Fruit fly (Drosophila melanogaster): ENCODE results near the gene I-t.

The I-t gene

DNA sequence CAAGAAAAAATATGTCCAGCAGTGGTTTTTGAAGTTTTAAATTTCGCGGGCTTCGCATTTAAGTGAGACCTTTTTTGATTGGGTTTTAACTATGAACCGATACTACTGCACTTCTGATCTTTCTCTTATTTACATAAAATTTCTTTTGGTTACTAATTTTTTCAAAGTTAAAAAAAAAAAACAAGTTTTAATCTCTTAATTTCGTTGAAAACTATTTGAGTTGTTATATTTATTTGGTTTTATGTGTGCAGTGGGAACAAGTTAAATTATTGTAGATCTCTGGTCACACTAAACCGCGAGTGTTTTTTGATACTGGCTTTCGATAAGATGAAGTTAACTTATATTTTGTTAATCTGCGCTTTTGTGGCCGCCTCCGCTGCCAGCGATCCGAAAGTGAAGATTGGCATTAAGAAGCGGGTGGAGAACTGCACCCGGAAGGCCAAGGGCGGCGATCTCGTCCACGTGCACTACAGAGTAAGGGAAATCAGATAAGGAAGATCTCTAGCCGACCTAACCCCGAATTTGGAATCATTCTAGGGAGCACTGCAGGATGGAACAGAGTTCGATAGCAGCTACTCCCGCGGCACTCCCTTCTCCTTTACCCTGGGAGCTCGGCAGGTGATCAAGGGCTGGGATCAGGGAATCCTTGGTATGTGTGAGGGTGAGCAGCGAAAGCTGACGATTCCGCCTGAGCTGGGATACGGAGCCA is 29.7 kb upstream of the I-t start, which contains the start of gene CG14715 (continued):
- TF ChIP-seq CG12236 (GFP tag; optimal IDR thresholded peaks at IDR 0.05) (peak; percentile 9), CG7963 (GFP tag; IDR thresholded peaks at IDR 0.05; ENCODE audit: partially characterized antibody) (no peak), hbn (GFP tag; IDR thresholded peaks at IDR 0.05; ENCODE audit: partially characterized antibody) (peak; percentile 37; the same call in 1 of the 2 replicates), kni (GFP tag; optimal IDR thresholded peaks at IDR 0.05) (no peak), Mad (GFP tag; optimal IDR thresholded peaks at IDR 0.05) (no peak), CG2202 (tag; optimal IDR thresholded peaks at IDR 0.05) (no peak), fd96Cb (tag; optimal IDR thresholded peaks at IDR 0.05) (no peak), cato (GFP tag; optimal IDR thresholded peaks at IDR 0.05; ENCODE audit: borderline replicate concordance) (peak; percentile 52), Dp (GFP tag; optimal IDR thresholded peaks at IDR 0.05) (peak; percentile 89), CG10366 (GFP tag; IDR thresholded peaks at IDR 0.05) (no peak), lbe (GFP tag; optimal IDR thresholded peaks at IDR 0.05) (no peak), zfh1 (GFP tag; IDR thresholded peaks at IDR 0.05) (no peak), Side (GFP tag; optimal IDR thresholded peaks at IDR 0.05) (peak; percentile 39), pum (GFP tag; optimal IDR thresholded peaks at IDR 0.05) (peak; percentile 37), CG11247 (GFP tag; IDR thresholded peaks at IDR 0.05) (no peak), CG11456 (GFP tag; IDR thresholded peaks at IDR 0.05) (no peak), dimm (GFP tag; IDR thresholded peaks at IDR 0.05) (no peak), trem (tag; optimal IDR thresholded peaks at IDR 0.05) (peak; percentile 65), CG13894 (tag; optimal IDR thresholded peaks at IDR 0.05) (peak; percentile 4), D19A (tag; optimal IDR thresholded peaks at IDR 0.05) (no peak), CG9932 (GFP tag; IDR thresholded peaks at IDR 0.05) (peak; percentile 40; the same call in 1 of the 2 replicates), Deaf1 (tag; optimal IDR thresholded peaks at IDR 0.05) (no peak), CG3407 (GFP tag; optimal IDR thresholded peaks at IDR 0.05) (no peak), CG10462 (GFP tag; optimal IDR thresholded peaks at IDR 0.05) (no peak), CG18764 (GFP tag; optimal IDR thresholded peaks at IDR 0.05) (peak; percentile 8), gfzf (GFP tag; optimal IDR thresholded peaks at IDR 0.05) (peak; percentile 85), psq (GFP tag; optimal IDR thresholded peaks at IDR 0.05) (no peak), CG16815 (GFP tag; optimal IDR thresholded peaks at IDR 0.05) (no peak), Sox100B (GFP tag; optimal IDR thresholded peaks at IDR 0.05) (no peak), CG7786 (GFP tag; optimal IDR thresholded peaks at IDR 0.05) (peak; percentile 1), Blimp-1 (GFP tag; optimal IDR thresholded peaks at IDR 0.05) (peak; percentile 37), nmo (GFP tag; optimal IDR thresholded peaks at IDR 0.05) (peak; percentile 74), btn (GFP tag; optimal IDR thresholded peaks at IDR 0.05) (no peak), Atf-2 (GFP tag; optimal IDR thresholded peaks at IDR 0.05) (no peak), insv (GFP tag; optimal IDR thresholded peaks at IDR 0.05) (no peak), ind (GFP tag; optimal IDR thresholded peaks at IDR 0.05) (peak; percentile 44), Ptx1 (GFP tag; IDR thresholded peaks at IDR 0.05) (peak; percentile 75), CG2116 (GFP tag; optimal IDR thresholded peaks at IDR 0.05) (peak; percentile 73), CG9215 (GFP tag; IDR thresholded peaks at IDR 0.05) (no peak), Spps (tag; optimal IDR thresholded peaks at IDR 0.05) (no peak), disco-r (GFP tag; optimal IDR thresholded peaks at IDR 0.05) (no peak), CG3995 (GFP tag; optimal IDR thresholded peaks at IDR 0.05) (peak; percentile 60), abd-A (tag; optimal IDR thresholded peaks at IDR 0.05) (no peak), CG8765 (GFP tag; IDR thresholded peaks at IDR 0.05) (no peak), CG11398 (GFP tag; optimal IDR thresholded peaks at IDR 0.05) (no peak), CG1792 (GFP tag; optimal IDR thresholded peaks at IDR 0.05) (no peak), pita (GFP tag; optimal IDR thresholded peaks at IDR 0.05) (no peak), sr (GFP tag; IDR thresholded peaks at IDR 0.05) (no peak), TFAM (GFP tag; optimal IDR thresholded peaks at IDR 0.05) (no peak), maf-S (GFP tag; optimal IDR thresholded peaks at IDR 0.05) (no peak)
